Fruit fly (Drosophila melanogaster): ENCODE results near the gene spri.

Gene spri

dm6 chrX:10600254-10600916 is 15.2 kb upstream of the spri start (continued):
- TF ChIP-seq ase (GFP tag; IDR thresholded peaks at IDR 0.05), result peak; percentile 65; the same call in 1 of the 3 replicates
- TF ChIP-seq CG8765 (GFP tag; IDR thresholded peaks at IDR 0.05), result no peak
- peak; percentile 47 for TF ChIP-seq unpg (GFP tag; optimal IDR thresholded peaks at IDR 0.05)
- peak; percentile 67 for TF ChIP-seq gem (tag; optimal IDR thresholded peaks at IDR 0.05)
- no peak for TF ChIP-seq CG6813 (GFP tag; optimal IDR thresholded peaks at IDR 0.05)
- TF ChIP-seq wek (GFP tag; optimal IDR thresholded peaks at IDR 0.05), result no peak
- TF ChIP-seq slbo (GFP tag; IDR thresholded peaks at IDR 0.05), result peak; percentile 80
- TF ChIP-seq twi (tag; optimal IDR thresholded peaks at IDR 0.05), result no peak
- TF ChIP-seq Hsf (GFP tag; optimal IDR thresholded peaks at IDR 0.05), result peak; percentile 54
- TF ChIP-seq Ravus (GFP tag; IDR thresholded peaks at IDR 0.05), result no peak
- TF ChIP-seq Aef1 (GFP tag; IDR thresholded peaks at IDR 0.05), result peak; percentile 73
- TF ChIP-seq Hr78 (GFP tag; optimal IDR thresholded peaks at IDR 0.05), result no peak
- peak; percentile 26; the same call in 1 of the 2 replicates for TF ChIP-seq MBD-R2 (GFP tag; IDR thresholded peaks at IDR 0.05)
- peak; percentile 15 for TF ChIP-seq CG12155 (GFP tag; optimal IDR thresholded peaks at IDR 0.05)
- TF ChIP-seq dysf (GFP tag; IDR thresholded peaks at IDR 0.05), result peak; percentile 72
- TF ChIP-seq Kr (GFP tag; optimal IDR thresholded peaks at IDR 0.05), result no peak
- TF ChIP-seq CG3065 (GFP tag; optimal IDR thresholded peaks at IDR 0.05), result no peak
- no peak; the same call in 1 of the 2 replicates for TF ChIP-seq CG10959 (GFP tag; IDR thresholded peaks at IDR 0.05)
- no peak for TF ChIP-seq CG31365 (tag; optimal IDR thresholded peaks at IDR 0.05)
- peak; percentile 38; the same call in 1 of the 2 replicates for TF ChIP-seq chm (GFP tag; IDR thresholded peaks at IDR 0.05)
- TF ChIP-seq tup (GFP tag; optimal IDR thresholded peaks at IDR 0.05), result no peak
- peak; percentile 73 for TF ChIP-seq CG11093 (GFP tag; IDR thresholded peaks at IDR 0.05)
- TF ChIP-seq CG18476 (GFP tag; optimal IDR thresholded peaks at IDR 0.05), result no peak
- TF ChIP-seq CG11085 (GFP tag; IDR thresholded peaks at IDR 0.05), result peak; percentile 62; the same call in 1 of the 2 replicates
- no peak for TF ChIP-seq CG30431 (GFP tag; optimal IDR thresholded peaks at IDR 0.05)
- TF ChIP-seq sisA (GFP tag; IDR thresholded peaks at IDR 0.05), result peak; percentile 68
- TF ChIP-seq CG6175 (GFP tag; IDR thresholded peaks at IDR 0.05), result no peak
- no peak for TF ChIP-seq CG12236 (GFP tag; optimal IDR thresholded peaks at IDR 0.05)
- peak; percentile 42; the same call in 1 of the 2 replicates for TF ChIP-seq sens-2 (GFP tag; IDR thresholded peaks at IDR 0.05)
- peak; percentile 44 for TF ChIP-seq CG3281 (GFP tag; optimal IDR thresholded peaks at IDR 0.05)
- TF ChIP-seq zf30C (GFP tag; optimal IDR thresholded peaks at IDR 0.05), result no peak
- peak; percentile 34 for TF ChIP-seq Antp (GFP tag; optimal IDR thresholded peaks at IDR 0.05)
- no peak for TF ChIP-seq pfk (GFP tag; optimal IDR thresholded peaks at IDR 0.05)
- TF ChIP-seq CG31388 (GFP tag; optimal IDR thresholded peaks at IDR 0.05), result no peak
- peak; percentile 69 for TF ChIP-seq vvl (GFP tag; IDR thresholded peaks at IDR 0.05)
- TF ChIP-seq CG1792 (GFP tag; optimal IDR thresholded peaks at IDR 0.05), result no peak
- no peak for TF ChIP-seq CG15073 (GFP tag; optimal IDR thresholded peaks at IDR 0.05)
- peak; percentile 86 for TF ChIP-seq sens (GFP tag)
- no peak for TF ChIP-seq tio (GFP tag; optimal IDR thresholded peaks at IDR 0.05)
- TF ChIP-seq grau (tag; optimal IDR thresholded peaks at IDR 0.05), result peak; percentile 89
- TF ChIP-seq CG7372 (GFP tag; IDR thresholded peaks at IDR 0.05), result 0 out of 2 replicates have a peak, but pooled peaks have one; percentile 32
- TF ChIP-seq CG6765 (GFP tag; optimal IDR thresholded peaks at IDR 0.05), result no peak
- no peak for TF ChIP-seq CG8359 (GFP tag; optimal IDR thresholded peaks at IDR 0.05; ENCODE audit: borderline replicate concordance)
- TF ChIP-seq CG1832 (GFP tag; optimal IDR thresholded peaks at IDR 0.05), result no peak
- peak; percentile 77 for TF ChIP-seq grn (GFP tag; optimal IDR thresholded peaks at IDR 0.05)
- TF ChIP-seq Sox102F (GFP tag; optimal IDR thresholded peaks at IDR 0.05), result peak; percentile 71
- peak; percentile 32 for TF ChIP-seq CG5245 (GFP tag; optimal IDR thresholded peaks at IDR 0.05)
- peak; percentile 48 for TF ChIP-seq Xbp1 (GFP tag; optimal IDR thresholded peaks at IDR 0.05)
- TF ChIP-seq rib (GFP tag; IDR thresholded peaks at IDR 0.05), result no peak
- peak; percentile 41 for TF ChIP-seq CG4820 (GFP tag; optimal IDR thresholded peaks at IDR 0.05)

Measured in whole organism, embryonic.